Worm (Caenorhabditis elegans) whole organism, L2 larva: ENCODE results near the gene mpk-1.

Source experiments
- ceh-82 ChIP-seq: fragments of 150-350 bp; optimal IDR thresholded peaks from 2 replicates; lab custom pipeline; 2014; ENCODE audit warnings: missing biosample characterization, missing genetic modification characterization
- lin-13 ChIP-seq: fragments of 150-350 bp; optimal IDR thresholded peaks from 2 replicates; lab custom pipeline; 2014; ENCODE audit warnings: missing biosample characterization, missing genetic modification reagents, missing genetic modification characterization
- nhr-6 ChIP-seq: fragments of 150-350 bp; optimal IDR thresholded peaks from 2 replicates; lab custom pipeline; 2014; ENCODE audit warnings: missing biosample characterization, missing genetic modification characterization
- unc-39 ChIP-seq: fragments of 150-350 bp; optimal IDR thresholded peaks from 2 replicates; lab custom pipeline; 2014; ENCODE audit warnings: missing biosample characterization, missing genetic modification characterization
- ztf-4 ChIP-seq: fragments of 150-350 bp; optimal IDR thresholded peaks from 2 replicates; lab custom pipeline; 2014; ENCODE audit warnings: missing biosample characterization, missing genetic modification characterization

- TF ChIP-seq unc-39 (tag; lab: Kevin White, UChicago) (no peak), ztf-4 (tag; lab: Kevin White, UChicago) (no peak), nhr-6 (tag; lab: Kevin White, UChicago) (no peak), lin-13 (no peak), ceh-82 (no peak)
Observed at ce11 chrIII:4208210-4208609, 19.7 kb downstream of the mpk-1 start.
